Fruit fly (Drosophila melanogaster): ENCODE measurements around the gene PGRP-SB1.

The PGRP-SB1 gene

dm6 chr3L:16743906-16744704, 16.3 kb upstream of the PGRP-SB1 start (continued):
- TF ChIP-seq CG13775 (GFP tag; optimal IDR thresholded peaks at IDR 0.05) (no peak), CG4328 (GFP tag; optimal IDR thresholded peaks at IDR 0.05) (no peak), CG9215 (GFP tag; IDR thresholded peaks at IDR 0.05) (no peak), Mad (GFP tag; optimal IDR thresholded peaks at IDR 0.05) (no peak), CG10274 (GFP tag; optimal IDR thresholded peaks at IDR 0.05) (no peak), CG12942 (GFP tag; optimal IDR thresholded peaks at IDR 0.05) (no peak), Atf6 (GFP tag; IDR thresholded peaks at IDR 0.05) (no peak), oc (tag; optimal IDR thresholded peaks at IDR 0.05) (peak; percentile 4), pros (GFP tag; optimal IDR thresholded peaks at IDR 0.05) (peak; percentile 99), CG1792 (GFP tag; optimal IDR thresholded peaks at IDR 0.05) (no peak), CG11093 (GFP tag; IDR thresholded peaks at IDR 0.05) (no peak), exex (tag; optimal IDR thresholded peaks at IDR 0.05) (no peak), bsh (GFP tag; optimal IDR thresholded peaks at IDR 0.05) (peak in 1 of 2 experiments; percentile 19), CG1602 (GFP tag; optimal IDR thresholded peaks at IDR 0.05) (no peak), tll (GFP tag; optimal IDR thresholded peaks at IDR 0.05) (no peak), CG31441 (GFP tag; IDR thresholded peaks at IDR 0.05) (peak; percentile 46; the same call in 1 of the 2 replicates), Sox102F (GFP tag; optimal IDR thresholded peaks at IDR 0.05) (no peak), Sin3A (optimal IDR thresholded peaks at IDR 0.05) (no peak), Eip74EF (GFP tag; optimal IDR thresholded peaks at IDR 0.05) (no peak), fu2 (GFP tag; optimal IDR thresholded peaks at IDR 0.05) (no peak), Hmx (GFP tag; optimal IDR thresholded peaks at IDR 0.05) (no peak), Chrac-16 (GFP tag; optimal IDR thresholded peaks at IDR 0.05) (no peak), tup (GFP tag; optimal IDR thresholded peaks at IDR 0.05) (no peak), CG32772 (GFP tag; IDR thresholded peaks at IDR 0.05) (no peak), dati (GFP tag; IDR thresholded peaks at IDR 0.05) (no peak), CG13624 (GFP tag; optimal IDR thresholded peaks at IDR 0.05) (no peak), gt (GFP tag; IDR thresholded peaks at IDR 0.05) (no peak), trh (GFP tag; optimal IDR thresholded peaks at IDR 0.05) (no peak), CG1233 (GFP tag; optimal IDR thresholded peaks at IDR 0.05) (no peak), CG13296 (GFP tag; optimal IDR thresholded peaks at IDR 0.05) (no peak), wek (GFP tag; optimal IDR thresholded peaks at IDR 0.05) (no peak), cwo (GFP tag; optimal IDR thresholded peaks at IDR 0.05) (no peak), CG9797 (GFP tag; optimal IDR thresholded peaks at IDR 0.05) (no peak), br (optimal IDR thresholded peaks at IDR 0.05) (no peak), NFAT (GFP tag; IDR thresholded peaks at IDR 0.05) (no peak), aop (GFP tag; IDR thresholded peaks at IDR 0.05) (no peak), yki (optimal IDR thresholded peaks at IDR 0.05) (no peak), HLH3B (GFP tag; IDR thresholded peaks at IDR 0.05) (no peak), Sry-β (GFP tag; optimal IDR thresholded peaks at IDR 0.05) (no peak), danr (GFP tag; IDR thresholded peaks at IDR 0.05) (no peak), D19B (GFP tag; optimal IDR thresholded peaks at IDR 0.05) (no peak), CG8944 (GFP tag; optimal IDR thresholded peaks at IDR 0.05) (no peak), C15 (GFP tag; IDR thresholded peaks at IDR 0.05) (no peak), Dek (tag; optimal IDR thresholded peaks at IDR 0.05) (no peak), H15 (GFP tag; IDR thresholded peaks at IDR 0.05) (no peak), gce (GFP tag; IDR thresholded peaks at IDR 0.05) (no peak), Sry-δ (GFP tag; optimal IDR thresholded peaks at IDR 0.05) (no peak), phol (tag; optimal IDR thresholded peaks at IDR 0.05) (peak; percentile 61), Asciz (GFP tag; optimal IDR thresholded peaks at IDR 0.05) (no peak), CG15269 (tag; optimal IDR thresholded peaks at IDR 0.05) (no peak), sd (tag; optimal IDR thresholded peaks at IDR 0.05) (no peak)

Data from whole organism, embryonic.